Worm (Caenorhabditis elegans) whole organism, L1 larva: ENCODE measurements around the gene C35A5.10.

Source experiments
- C16A3.4 ChIP-seq: fragments of 150-350 bp; optimal IDR thresholded peaks from 2 replicates; lab custom pipeline; 2014; ENCODE audit warnings: missing biosample characterization, missing genetic modification characterization
- aha-1 ChIP-seq: fragments of 150-350 bp; optimal IDR thresholded peaks from 2 replicates; lab custom pipeline; 2014; ENCODE audit warnings: missing biosample characterization, missing genetic modification characterization
- ceh-82 ChIP-seq, 3 experiments: fragments of 150-350 bp in 1 of 3; sonication (generic microtip) in 2 of 3; optimal IDR thresholded peaks; 2 replicates each; lab custom pipeline; 2014 to 2017; ENCODE audit warnings: missing biosample characterization in 3 of 3, missing genetic modification characterization in 3 of 3
- dpl-1 ChIP-seq, 3 experiments: fragments of 150-350 bp in 2 of 3; sonication (generic microtip) in 1 of 3; optimal IDR thresholded peaks; 2 replicates each; lab custom pipeline; 2014 to 2017; ENCODE audit warnings: missing biosample characterization in 3 of 3, missing genetic modification characterization in 3 of 3, missing genetic modification reagents in 3 of 3
- fkh-10 ChIP-seq: sonication (generic microtip); optimal IDR thresholded peaks from 2 replicates; lab custom pipeline; 2017; ENCODE audit warnings: missing biosample characterization, missing genetic modification reagents, missing genetic modification characterization
- fkh-8 ChIP-seq: sonication (generic microtip); optimal IDR thresholded peaks from 2 replicates; lab custom pipeline; 2016; ENCODE audit warnings: mild to moderate bottlenecking, missing genetic modification characterization, missing compliant biosample characterization
- lin-39 ChIP-seq: fragments of 150-350 bp; optimal IDR thresholded peaks from 2 replicates; lab custom pipeline; 2014; ENCODE audit warnings: missing biosample characterization, missing genetic modification reagents, missing genetic modification characterization
- lsy-2 ChIP-seq, 2 experiments: fragments of 150-350 bp; optimal IDR thresholded peaks; 2 replicates each; lab custom pipeline; 2014; ENCODE audit warnings: missing biosample characterization in 2 of 2, missing genetic modification characterization in 2 of 2
- nhr-20 ChIP-seq: sonication (generic microtip); optimal IDR thresholded peaks from 2 replicates; lab custom pipeline; 2016; ENCODE audit warnings: mild to moderate bottlenecking, missing genetic modification characterization, missing compliant biosample characterization
- sup-37 ChIP-seq: fragments of 200-800 bp; sonication (Bioruptor generic); optimal IDR thresholded peaks from 2 replicates; lab custom pipeline; 2018; ENCODE audit warnings: mild to moderate bottlenecking, missing genetic modification characterization, missing compliant biosample characterization
- unc-62 ChIP-seq: fragments of 150-350 bp; optimal IDR thresholded peaks from 2 replicates; lab custom pipeline; 2014; ENCODE audit warnings: missing biosample characterization, missing genetic modification reagents, missing genetic modification characterization
- ztf-11 ChIP-seq, 2 experiments: sonication (generic microtip); optimal IDR thresholded peaks; 2 replicates each; lab custom pipeline; 2016 to 2017; ENCODE audit warnings: missing genetic modification characterization in 2 of 2, missing biosample characterization in 1 of 2, missing compliant biosample characterization in 1 of 2
- ztf-4 ChIP-seq: fragments of 150-350 bp; optimal IDR thresholded peaks from 2 replicates; lab custom pipeline; 2014; ENCODE audit warnings: missing biosample characterization, missing genetic modification characterization

ce11 chrV:10548981-10549380 lies 45.0 kb downstream of the C35A5.10 start, which contains the start of gene srd-34:
- TF ChIP-seq lin-39 (tag; lab: Kevin White, UChicago) (no peak), ztf-11 (tag; optimal IDR thresholded peaks at IDR 0.05; lab: Kevin White, UChicago) (no peak), lsy-2 (tag; optimal IDR thresholded peaks at IDR 0.05; lab: Kevin White, UChicago) (no peak), dpl-1 (GFP tag; optimal IDR thresholded peaks at IDR 0.05; lab: Kevin White, UChicago) (no peak), nhr-20 (no peak), fkh-10 (GFP tag; lab: Kevin White, UChicago) (no peak), aha-1 (no peak), ceh-82 (tag; optimal IDR thresholded peaks at IDR 0.05; lab: Kevin White, UChicago) (no peak), ztf-4 (tag; lab: Kevin White, UChicago) (no peak), fkh-8 (tag; lab: Kevin White, UChicago) (no peak), unc-62 (GFP tag; lab: Kevin White, UChicago) (no peak), C16A3.4 (no peak), sup-37 (GFP tag; lab: Kevin White, UChicago) (no peak)
